Fruit fly (Drosophila melanogaster) whole organism, adult: ENCODE data around the gene Obp83a.

Experiments used
- CG11617 ChIP-seq: fragments of 200-800 bp; sonication (Bioruptor generic); optimal IDR thresholded peaks from 2 replicates; lab custom pipeline; 2017; ENCODE audit warnings: mild to moderate bottlenecking, missing biosample characterization, missing genetic modification reagents, missing genetic modification characterization
- CG12768 ChIP-seq: fragments of 200-800 bp; sonication (Bioruptor generic); optimal IDR thresholded peaks from 2 replicates; lab custom pipeline; 2017; ENCODE audit warnings: missing biosample characterization, missing genetic modification characterization, mild to moderate bottlenecking, moderate library complexity, missing genetic modification reagents
- CG14711 ChIP-seq: fragments of 200-800 bp; sonication (Bioruptor generic); optimal IDR thresholded peaks from 2 replicates; lab custom pipeline; 2018; ENCODE audit warnings: missing biosample characterization, mild to moderate bottlenecking, missing genetic modification characterization, moderate library complexity
- CG1620 ChIP-seq: fragments of 200-800 bp; sonication (Bioruptor generic); optimal IDR thresholded peaks from 2 replicates; lab custom pipeline; 2016; ENCODE audit warnings: missing biosample characterization, missing genetic modification characterization
- CG33017 ChIP-seq: fragments of 200-800 bp; sonication (Bioruptor generic); optimal IDR thresholded peaks from 2 replicates; lab custom pipeline; 2018; ENCODE audit warnings: missing biosample characterization, mild to moderate bottlenecking, missing genetic modification characterization, moderate library complexity
- CG5204 ChIP-seq: fragments of 200-800 bp; sonication (Bioruptor generic); optimal IDR thresholded peaks from 2 replicates; lab custom pipeline; 2016; ENCODE audit warnings: missing biosample characterization, missing genetic modification characterization
- CG7045 ChIP-seq: fragments of 200-800 bp; sonication (Bioruptor generic); optimal IDR thresholded peaks from 2 replicates; lab custom pipeline; 2017; ENCODE audit warnings: missing biosample characterization, mild to moderate bottlenecking, missing genetic modification characterization
- CG7101 ChIP-seq: fragments of 200-800 bp; sonication (Bioruptor generic); optimal IDR thresholded peaks from 2 replicates; lab custom pipeline; 2018; ENCODE audit warnings: missing biosample characterization, mild to moderate bottlenecking, missing genetic modification characterization, moderate library complexity
- Clk ChIP-seq: fragments of 200-800 bp; sonication (Bioruptor generic); optimal IDR thresholded peaks from 2 replicates; lab custom pipeline; 2017; ENCODE audit warnings: missing biosample characterization, missing genetic modification characterization
- Crg-1 ChIP-seq: fragments of 200-800 bp; sonication (Bioruptor generic); optimal IDR thresholded peaks from 2 replicates; lab custom pipeline; 2016; ENCODE audit warnings: missing biosample characterization, missing genetic modification characterization
- Hr96 ChIP-seq: fragments of 200-800 bp; sonication (Bioruptor generic); optimal IDR thresholded peaks from 2 replicates; lab custom pipeline; 2016; ENCODE audit warnings: missing biosample characterization, missing genetic modification characterization
- Mnt ChIP-seq: fragments of 200-800 bp; sonication (Bioruptor generic); optimal IDR thresholded peaks from 2 replicates; lab custom pipeline; 2016; ENCODE audit warnings: missing biosample characterization, mild to moderate bottlenecking, missing genetic modification characterization
- bab1 ChIP-seq: fragments of 200-800 bp; sonication (Bioruptor generic); optimal IDR thresholded peaks from 3 replicates; lab custom pipeline; 2019; ENCODE audit warnings: missing biosample characterization, mild to moderate bottlenecking, missing genetic modification characterization, moderate library complexity
- cic ChIP-seq: fragments of 200-800 bp; sonication (Bioruptor generic); optimal IDR thresholded peaks from 2 replicates; lab custom pipeline; 2017; ENCODE audit warnings: missing biosample characterization, mild to moderate bottlenecking, missing genetic modification characterization, moderate library complexity
- cnc ChIP-seq, 2 experiments: fragments of >200 bp; optimal IDR thresholded peaks; 2 replicates each; lab custom pipeline; 2017
- kay ChIP-seq: fragments of 200-800 bp; sonication (Bioruptor generic); peaks from one replicate; lab custom pipeline; 2016; ENCODE audit warnings: missing biosample characterization, missing genetic modification characterization, borderline replicate concordance
- ovo ChIP-seq: fragments of 200-800 bp; sonication (Bioruptor generic); optimal IDR thresholded peaks from 2 replicates; lab custom pipeline; 2016; ENCODE audit warnings: missing biosample characterization, missing genetic modification characterization
- pad ChIP-seq: fragments of 200-800 bp; sonication (Bioruptor generic); optimal IDR thresholded peaks from 3 replicates; lab custom pipeline; 2017; ENCODE audit warnings: missing biosample characterization, missing genetic modification characterization, mild to moderate bottlenecking, moderate library complexity, missing genetic modification reagents
- tj ChIP-seq: fragments of 200-800 bp; sonication (Bioruptor generic); optimal IDR thresholded peaks from 3 replicates; lab custom pipeline; 2017; ENCODE audit warnings: missing biosample characterization, mild to moderate bottlenecking, missing genetic modification characterization, moderate library complexity
- toe ChIP-seq: fragments of 200-800 bp; sonication (Bioruptor generic); optimal IDR thresholded peaks from 2 replicates; lab custom pipeline; 2016; ENCODE audit warnings: missing biosample characterization, missing genetic modification characterization

Gene Obp83a

DNA sequence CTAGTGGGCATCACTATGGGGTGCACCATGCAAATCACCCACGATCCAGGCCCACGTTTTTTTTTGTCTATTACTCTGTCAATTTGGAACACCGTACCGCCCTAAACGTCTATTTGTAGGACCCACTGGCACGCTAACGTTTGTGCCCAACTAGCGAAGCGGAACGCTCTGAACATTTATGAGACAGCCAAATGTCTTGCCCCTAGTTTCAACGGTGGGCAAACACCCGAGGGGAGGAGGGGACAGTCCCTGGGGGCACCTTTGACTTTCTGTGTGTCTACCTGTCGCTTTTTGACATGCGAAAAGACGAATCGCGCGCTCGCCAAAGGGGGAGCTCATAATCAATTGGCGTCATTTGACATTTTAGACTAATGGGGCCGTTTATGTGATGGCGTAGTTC is 31.6 kb upstream of the Obp83a start:
- no peak for TF ChIP-seq CG7101 (tag; lab: Kevin White, UChicago)
- TF ChIP-seq tj (GFP tag; lab: Kevin White, UChicago): no peak
- TF ChIP-seq Clk (GFP tag; lab: Kevin White, UChicago): no peak
- TF ChIP-seq CG11617: no peak
- no peak for TF ChIP-seq cic (GFP tag; lab: Kevin White, UChicago)
- TF ChIP-seq cnc (optimal IDR thresholded peaks at IDR 0.05; lab: Kevin White, UChicago): no peak
- no peak for TF ChIP-seq Hr96 (GFP tag; lab: Kevin White, UChicago)
- TF ChIP-seq CG12768 (GFP tag; lab: Kevin White, UChicago): no peak
- no peak for TF ChIP-seq pad (GFP tag; lab: Kevin White, UChicago)
- TF ChIP-seq CG14711 (tag; lab: Kevin White, UChicago): no peak
- TF ChIP-seq bab1 (GFP tag; lab: Kevin White, UChicago): no peak
- no peak for TF ChIP-seq CG33017
- no peak for TF ChIP-seq CG7045
- no peak for TF ChIP-seq kay
- no peak for TF ChIP-seq ovo (GFP tag; lab: Kevin White, UChicago)
- no peak for TF ChIP-seq CG5204 (GFP tag; lab: Kevin White, UChicago)
- TF ChIP-seq Crg-1 (GFP tag; lab: Kevin White, UChicago): no peak

DNA sequence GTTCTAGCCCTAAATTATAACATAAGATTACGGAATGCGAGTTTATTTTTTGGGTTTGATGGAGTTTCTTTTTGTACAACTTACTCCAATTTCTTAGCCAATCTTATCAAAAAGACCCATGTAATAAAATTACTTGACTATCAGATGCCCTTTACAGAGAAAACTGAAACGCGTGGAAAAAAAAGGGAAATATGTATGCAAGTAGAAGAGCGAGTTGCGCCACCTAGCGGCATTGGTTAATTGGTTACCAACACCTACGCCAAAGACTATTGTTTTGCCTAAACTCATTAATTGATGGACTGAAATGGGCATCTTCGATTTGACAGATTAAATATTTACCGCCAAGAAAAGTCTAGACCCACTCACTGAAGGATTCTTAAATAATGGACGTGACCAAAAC is 23.8 kb upstream of the Obp83a start:
- TF ChIP-seq CG11617 (no peak), Mnt (GFP tag; lab: Kevin White, UChicago) (no peak), Crg-1 (GFP tag; lab: Kevin White, UChicago) (no peak), kay (no peak), bab1 (GFP tag; lab: Kevin White, UChicago) (no peak), Clk (GFP tag; lab: Kevin White, UChicago) (no peak), CG5204 (GFP tag; lab: Kevin White, UChicago) (no peak), CG14711 (tag; lab: Kevin White, UChicago) (no peak), cic (GFP tag; lab: Kevin White, UChicago) (no peak), CG12768 (GFP tag; lab: Kevin White, UChicago) (no peak), CG7045 (no peak), toe (GFP tag; lab: Kevin White, UChicago) (no peak), CG33017 (no peak), CG7101 (tag; lab: Kevin White, UChicago) (no peak), Hr96 (GFP tag; lab: Kevin White, UChicago) (no peak), cnc (optimal IDR thresholded peaks at IDR 0.05; lab: Kevin White, UChicago) (no peak)

DNA sequence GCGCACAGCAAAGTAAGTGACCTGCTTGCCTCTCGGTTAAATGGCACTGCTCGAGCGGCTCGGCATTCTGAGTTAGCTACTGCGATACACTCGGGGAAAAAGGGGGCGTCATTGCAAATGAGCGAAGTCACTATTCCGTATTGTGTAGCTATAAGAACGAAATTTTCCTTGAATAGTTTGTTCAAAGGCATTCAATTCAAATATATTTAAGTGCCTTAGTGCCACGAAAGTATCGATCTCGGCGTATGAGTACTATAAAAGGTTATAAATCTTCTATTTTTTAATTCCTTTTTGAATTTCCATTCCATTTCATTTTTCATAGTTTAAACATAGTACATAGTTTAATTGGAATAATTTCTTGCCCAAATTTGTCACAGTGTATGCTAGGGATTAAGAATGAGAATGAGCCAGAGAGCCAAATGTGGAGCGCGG is 23.2 kb upstream of the Obp83a start:
- TF ChIP-seq Mnt (GFP tag; lab: Kevin White, UChicago) (no peak), bab1 (GFP tag; lab: Kevin White, UChicago) (peak; percentile 10)

DNA sequence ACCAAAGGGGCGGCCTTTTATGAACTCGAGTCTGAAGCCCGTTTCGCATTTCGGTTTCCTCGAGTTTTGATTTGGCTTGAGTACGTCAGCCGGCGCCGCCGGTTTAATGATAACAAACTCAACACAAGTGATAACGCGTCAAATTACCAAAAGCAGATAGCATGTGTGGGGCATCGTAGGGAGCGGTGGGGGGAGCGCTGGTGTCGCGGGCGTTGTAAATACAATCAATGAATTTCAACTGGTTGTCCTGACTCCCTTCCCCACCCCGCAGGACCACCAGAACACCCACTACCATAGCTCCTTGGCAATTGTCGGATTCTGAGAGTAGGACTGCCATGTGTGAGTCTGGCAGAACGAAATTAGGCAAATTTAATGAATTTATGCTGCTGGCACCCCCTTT is 22.8 kb upstream of the Obp83a start:
- TF ChIP-seq ovo (GFP tag; lab: Kevin White, UChicago): no peak
- TF ChIP-seq CG11617: no peak
- TF ChIP-seq bab1 (GFP tag; lab: Kevin White, UChicago): no peak
- no peak for TF ChIP-seq toe (GFP tag; lab: Kevin White, UChicago)
- TF ChIP-seq tj (GFP tag; lab: Kevin White, UChicago): no peak
- TF ChIP-seq CG14711 (tag; lab: Kevin White, UChicago): no peak
- TF ChIP-seq CG33017: no peak
- no peak for TF ChIP-seq CG12768 (GFP tag; lab: Kevin White, UChicago)
- no peak for TF ChIP-seq CG1620 (GFP tag; lab: Kevin White, UChicago)
- TF ChIP-seq Clk (GFP tag; lab: Kevin White, UChicago): no peak
- TF ChIP-seq CG7101 (tag; lab: Kevin White, UChicago): no peak
- TF ChIP-seq Crg-1 (GFP tag; lab: Kevin White, UChicago): no peak

dm6 chr3R:5995381-5995780 is 20.3 kb upstream of the Obp83a start:
- no peak for TF ChIP-seq pad (GFP tag; lab: Kevin White, UChicago)
- no peak for TF ChIP-seq cnc (optimal IDR thresholded peaks at IDR 0.05; lab: Kevin White, UChicago)
- no peak for TF ChIP-seq Hr96 (GFP tag; lab: Kevin White, UChicago)
- no peak for TF ChIP-seq CG7045
- no peak for TF ChIP-seq tj (GFP tag; lab: Kevin White, UChicago)
- TF ChIP-seq toe (GFP tag; lab: Kevin White, UChicago): no peak
- TF ChIP-seq kay: no peak
- no peak for TF ChIP-seq CG7101 (tag; lab: Kevin White, UChicago)
- TF ChIP-seq Clk (GFP tag; lab: Kevin White, UChicago): no peak
- TF ChIP-seq CG33017: no peak
- TF ChIP-seq Mnt (GFP tag; lab: Kevin White, UChicago): no peak
- no peak for TF ChIP-seq Crg-1 (GFP tag; lab: Kevin White, UChicago)
- no peak for TF ChIP-seq CG1620 (GFP tag; lab: Kevin White, UChicago)
- no peak for TF ChIP-seq CG11617
- no peak for TF ChIP-seq ovo (GFP tag; lab: Kevin White, UChicago)
- TF ChIP-seq CG12768 (GFP tag; lab: Kevin White, UChicago): no peak
- TF ChIP-seq CG5204 (GFP tag; lab: Kevin White, UChicago): no peak
- no peak for TF ChIP-seq bab1 (GFP tag; lab: Kevin White, UChicago)
- no peak for TF ChIP-seq CG14711 (tag; lab: Kevin White, UChicago)
- TF ChIP-seq cic (GFP tag; lab: Kevin White, UChicago): no peak

- TF ChIP-seq CG12768 (GFP tag; lab: Kevin White, UChicago) (no peak), CG33017 (no peak), Clk (GFP tag; lab: Kevin White, UChicago) (no peak)
These were observed 18.8 kb upstream of the Obp83a start for dm6 chr3R:5993857-5994256.
